Fruit fly (Drosophila melanogaster) whole organism, embryonic: Measurements from ENCODE around the gene Myo95E.

Experiments
- ATbp ChIP-seq: fragments of 200-800 bp; sonication (Bioruptor generic); optimal IDR thresholded peaks from 2 replicates; lab custom pipeline; 2017; ENCODE audit warnings: missing biosample characterization, mild to moderate bottlenecking, missing genetic modification characterization, missing genetic modification reagents
- Bteb2 ChIP-seq: fragments of 200-800 bp; sonication (Bioruptor generic); optimal IDR thresholded peaks from 2 replicates; lab custom pipeline; 2016; ENCODE audit warnings: missing biosample characterization, missing genetic modification characterization
- C15 ChIP-seq: fragments of 200-800 bp; sonication (Bioruptor generic); IDR thresholded peaks from 3 replicates; pipeline ENCODE4 v1.3.6; 2022; ENCODE audit warnings: missing biosample characterization, missing genetic modification characterization
- CG10147 ChIP-seq: fragments of 200-800 bp; sonication (Bioruptor generic); optimal IDR thresholded peaks from 2 replicates; lab custom pipeline; 2019; ENCODE audit warnings: missing biosample characterization, mild to moderate bottlenecking, missing genetic modification characterization, moderate library complexity
- CG10274 ChIP-seq: fragments of 200-800 bp; sonication (Bioruptor generic); optimal IDR thresholded peaks from 3 replicates; lab custom pipeline; 2017; ENCODE audit warnings: missing biosample characterization, mild to moderate bottlenecking, missing genetic modification characterization
- CG10543 ChIP-seq: fragments of 200-800 bp; sonication (Bioruptor generic); optimal IDR thresholded peaks from 3 replicates; lab custom pipeline; 2017; ENCODE audit warnings: missing biosample characterization, mild to moderate bottlenecking, missing genetic modification characterization, moderate library complexity
- CG17359 ChIP-seq: fragments of 200-800 bp; sonication (Bioruptor generic); optimal IDR thresholded peaks from 3 replicates; lab custom pipeline; 2018; ENCODE audit warnings: missing biosample characterization, mild to moderate bottlenecking, missing genetic modification characterization, moderate library complexity
- CG17912 ChIP-seq: fragments of 200-800 bp; sonication (Bioruptor generic); optimal IDR thresholded peaks from 2 replicates; lab custom pipeline; 2018; ENCODE audit warnings: missing biosample characterization, mild to moderate bottlenecking, missing genetic modification characterization
- CG1792 ChIP-seq: fragments of 200-800 bp; sonication (Bioruptor generic); optimal IDR thresholded peaks from 2 replicates; lab custom pipeline; 2016; ENCODE audit warnings: missing biosample characterization, missing genetic modification characterization
- CG2678 ChIP-seq: fragments of 200-800 bp; sonication (Bioruptor generic); optimal IDR thresholded peaks from 3 replicates; lab custom pipeline; 2019; ENCODE audit warnings: missing biosample characterization, mild to moderate bottlenecking, missing genetic modification characterization, moderate library complexity
- CG30020 ChIP-seq: fragments of 200-800 bp; optimal IDR thresholded peaks from 2 replicates; lab custom pipeline; 2019; ENCODE audit warnings: missing biosample characterization, mild to moderate bottlenecking, missing genetic modification characterization, moderate library complexity
- CG32532 ChIP-seq: fragments of 200-800 bp; sonication (Bioruptor generic); IDR thresholded peaks from 2 replicates; pipeline ENCODE4 v1.3.6; 2022; ENCODE audit warnings: missing biosample characterization, missing genetic modification characterization
- CG3281 ChIP-seq: fragments of 200-800 bp; sonication (Bioruptor generic); optimal IDR thresholded peaks from 3 replicates; lab custom pipeline; 2017; ENCODE audit warnings: missing biosample characterization, mild to moderate bottlenecking, missing genetic modification characterization
- CG3407 ChIP-seq: fragments of 200-800 bp; sonication (Bioruptor generic); optimal IDR thresholded peaks from 2 replicates; lab custom pipeline; 2018; ENCODE audit warnings: missing biosample characterization, mild to moderate bottlenecking, missing genetic modification characterization
- CG6683 ChIP-seq: fragments of 200-800 bp; sonication (Bioruptor generic); optimal IDR thresholded peaks from 2 replicates; lab custom pipeline; 2017; ENCODE audit warnings: missing biosample characterization, mild to moderate bottlenecking, missing genetic modification characterization, missing genetic modification reagents
- CG7271 ChIP-seq: fragments of 200-800 bp; sonication (Bioruptor generic); optimal IDR thresholded peaks from 2 replicates; lab custom pipeline; 2018; ENCODE audit warnings: missing biosample characterization, mild to moderate bottlenecking, missing genetic modification characterization, moderate library complexity
- CG7372 ChIP-seq: fragments of 200-800 bp; sonication (Bioruptor generic); IDR thresholded peaks from 2 replicates; pipeline ENCODE4 v1.3.6; 2022; ENCODE audit warnings: missing biosample characterization, missing genetic modification characterization
- CG8944 ChIP-seq: fragments of 200-800 bp; sonication (Bioruptor generic); optimal IDR thresholded peaks from 3 replicates; lab custom pipeline; 2016; ENCODE audit warnings: missing biosample characterization, missing genetic modification characterization
- CG9797 ChIP-seq: fragments of 200-800 bp; sonication (Bioruptor generic); optimal IDR thresholded peaks from 3 replicates; lab custom pipeline; 2018; ENCODE audit warnings: missing biosample characterization, mild to moderate bottlenecking, missing genetic modification characterization
- CG9932 ChIP-seq: fragments of 200-800 bp; sonication (Bioruptor generic); IDR thresholded peaks from 2 replicates; pipeline ENCODE4 v1.3.6; 2022; ENCODE audit warnings: missing biosample characterization, missing genetic modification characterization
- Dp ChIP-seq: fragments of 200-800 bp; sonication (Bioruptor generic); optimal IDR thresholded peaks from 2 replicates; lab custom pipeline; 2018; ENCODE audit warnings: missing biosample characterization, mild to moderate bottlenecking, missing genetic modification characterization, moderate library complexity
- Dref ChIP-seq: fragments of 200-800 bp; sonication (Bioruptor generic); IDR thresholded peaks from 2 replicates; pipeline ENCODE4 v1.3.6; 2022; ENCODE audit warnings: missing biosample characterization, missing genetic modification characterization
- E2f2 ChIP-seq: fragments of 200-800 bp; sonication (Bioruptor generic); IDR thresholded peaks from 2 replicates; pipeline ENCODE4 v1.3.6; 2022; ENCODE audit warnings: missing biosample characterization, missing genetic modification characterization
- Gsc ChIP-seq: fragments of 200-800 bp; sonication (Bioruptor generic); IDR thresholded peaks from 2 replicates; pipeline ENCODE4 v1.3.6; 2022; ENCODE audit warnings: missing biosample characterization, missing genetic modification characterization
- HLH3B ChIP-seq: fragments of 200-800 bp; sonication (Bioruptor generic); IDR thresholded peaks from 2 replicates; pipeline ENCODE4 v1.3.6; 2022; ENCODE audit warnings: missing biosample characterization, missing genetic modification characterization
- Hr78 ChIP-seq, 2 experiments: fragments of 200-800 bp in 1 of 2; fragments of >200 bp in 1 of 2; sonication (Bioruptor generic) in 1 of 2; optimal IDR thresholded peaks; 2 replicates each; lab custom pipeline; 2017 to 2019; ENCODE audit warnings: missing biosample characterization in 2 of 2, missing genetic modification characterization in 2 of 2, mild to moderate bottlenecking in 1 of 2, moderate library complexity in 1 of 2
- Hsf ChIP-seq: fragments of 200-800 bp; sonication (Bioruptor generic); optimal IDR thresholded peaks from 3 replicates; lab custom pipeline; 2016; ENCODE audit warnings: missing biosample characterization, missing genetic modification characterization
- MTF-1 ChIP-seq: fragments of 200-800 bp; sonication (Bioruptor generic); optimal IDR thresholded peaks from 2 replicates; lab custom pipeline; 2018; ENCODE audit warnings: missing biosample characterization, mild to moderate bottlenecking, missing genetic modification characterization, borderline replicate concordance
- Mrtf ChIP-seq: fragments of 200-800 bp; sonication (Bioruptor generic); IDR thresholded peaks from 3 replicates; pipeline ENCODE4 v1.3.6; 2022; ENCODE audit warnings: missing biosample characterization, missing genetic modification characterization
- NC2α ChIP-seq: fragments of 200-800 bp; sonication (Bioruptor generic); optimal IDR thresholded peaks from 2 replicates; lab custom pipeline; 2016; ENCODE audit warnings: missing biosample characterization, missing genetic modification characterization
- Ptx1 ChIP-seq: fragments of 200-800 bp; sonication (Bioruptor generic); IDR thresholded peaks from 2 replicates; pipeline ENCODE4 v1.3.6; 2022; ENCODE audit warnings: missing biosample characterization, missing genetic modification characterization
- Ravus ChIP-seq: fragments of 200-800 bp; sonication (Bioruptor generic); IDR thresholded peaks from 2 replicates; pipeline ENCODE4 v1.3.6; 2022; ENCODE audit warnings: missing biosample characterization, missing genetic modification characterization
- Sox102F ChIP-seq: fragments of 200-800 bp; sonication (Bioruptor generic); optimal IDR thresholded peaks from 2 replicates; lab custom pipeline; 2018; ENCODE audit warnings: missing biosample characterization, mild to moderate bottlenecking, missing genetic modification characterization, moderate library complexity
- Vsx1 ChIP-seq: fragments of 200-800 bp; sonication (Bioruptor generic); optimal IDR thresholded peaks from 2 replicates; lab custom pipeline; 2017; ENCODE audit warnings: missing biosample characterization, mild to moderate bottlenecking, missing genetic modification characterization, missing genetic modification reagents
- br ChIP-seq: fragments of >200 bp; optimal IDR thresholded peaks from 2 replicates; lab custom pipeline; 2017
- crp ChIP-seq, 2 experiments: fragments of 200-800 bp; sonication (Bioruptor generic); optimal IDR thresholded peaks; 2 replicates in 1 of 2; 3 replicates in 1 of 2; lab custom pipeline; 2017; ENCODE audit warnings: missing biosample characterization in 2 of 2, missing genetic modification characterization in 2 of 2, mild to moderate bottlenecking in 1 of 2, moderate library complexity in 1 of 2
- dm ChIP-seq: fragments of 200-800 bp; sonication (Bioruptor generic); optimal IDR thresholded peaks from 3 replicates; lab custom pipeline; 2016; ENCODE audit warnings: missing biosample characterization, missing genetic modification characterization
- gcm ChIP-seq: fragments of 200-800 bp; sonication (Bioruptor generic); optimal IDR thresholded peaks from 2 replicates; lab custom pipeline; 2019; ENCODE audit warnings: missing biosample characterization, mild to moderate bottlenecking, missing genetic modification characterization, moderate library complexity
- gsb ChIP-seq: fragments of 200-800 bp; sonication (Bioruptor generic); IDR thresholded peaks from 2 replicates; pipeline ENCODE4 v1.3.6; 2022; ENCODE audit warnings: missing biosample characterization, missing genetic modification characterization
- inv ChIP-seq: fragments of 200-800 bp; sonication (Bioruptor generic); IDR thresholded peaks from 2 replicates; pipeline ENCODE4 v1.3.6; 2022; ENCODE audit warnings: missing biosample characterization, missing genetic modification characterization; ENCODE audit not compliant: partially characterized antibody
- lmd ChIP-seq: fragments of 200-800 bp; sonication (Bioruptor generic); IDR thresholded peaks from 2 replicates; pipeline ENCODE4 v1.3.6; 2022; ENCODE audit warnings: missing biosample characterization, missing genetic modification characterization
- prd ChIP-seq, 3 experiments: fragments of >200 bp in 2 of 3; fragments of 200-800 bp in 1 of 3; sonication (Bioruptor generic) in 1 of 3; optimal IDR thresholded peaks in 2 of 3; IDR thresholded peaks in 1 of 3; 2 replicates in 2 of 3; 3 replicates in 1 of 3; pipeline versions ENCODE4 v1.3.6 to Lab custom; 2017 to 2022; ENCODE audit warnings: missing biosample characterization in 1 of 3, missing genetic modification characterization in 1 of 3
- slbo ChIP-seq: fragments of 200-800 bp; sonication (Bioruptor generic); IDR thresholded peaks from 2 replicates; pipeline ENCODE4 v1.3.6; 2022; ENCODE audit warnings: missing biosample characterization, missing genetic modification characterization
- tap ChIP-seq: fragments of 200-800 bp; optimal IDR thresholded peaks from 3 replicates; lab custom pipeline; 2019; ENCODE audit warnings: missing biosample characterization, mild to moderate bottlenecking, missing genetic modification characterization, moderate library complexity
- tio ChIP-seq: fragments of 200-800 bp; sonication (Bioruptor generic); optimal IDR thresholded peaks from 2 replicates; lab custom pipeline; 2017; ENCODE audit warnings: missing biosample characterization, missing genetic modification characterization, inconsistent platforms
- tx ChIP-seq: fragments of 200-800 bp; sonication (Bioruptor generic); optimal IDR thresholded peaks from 2 replicates; lab custom pipeline; 2016; ENCODE audit warnings: missing biosample characterization, missing genetic modification characterization
- unc-4 ChIP-seq: fragments of 200-800 bp; sonication (Bioruptor generic); IDR thresholded peaks from 2 replicates; pipeline ENCODE4 v1.3.6; 2022; ENCODE audit warnings: missing biosample characterization, missing genetic modification characterization; ENCODE audit not compliant: partially characterized antibody
- wdn ChIP-seq: fragments of 200-800 bp; sonication (Bioruptor generic); IDR thresholded peaks from 2 replicates; pipeline ENCODE4 v1.3.6; 2022; ENCODE audit warnings: missing biosample characterization, missing genetic modification characterization
- z ChIP-seq: fragments of 200-800 bp; sonication (Bioruptor generic); IDR thresholded peaks from 3 replicates; pipeline ENCODE4 v1.3.6; 2022; ENCODE audit warnings: missing biosample characterization, missing genetic modification characterization
- zfh1 ChIP-seq: fragments of 200-800 bp; sonication (Bioruptor generic); IDR thresholded peaks from 3 replicates; pipeline ENCODE4 v1.3.6; 2022; ENCODE audit warnings: missing biosample characterization, missing genetic modification characterization

The Myo95E gene

DNA sequence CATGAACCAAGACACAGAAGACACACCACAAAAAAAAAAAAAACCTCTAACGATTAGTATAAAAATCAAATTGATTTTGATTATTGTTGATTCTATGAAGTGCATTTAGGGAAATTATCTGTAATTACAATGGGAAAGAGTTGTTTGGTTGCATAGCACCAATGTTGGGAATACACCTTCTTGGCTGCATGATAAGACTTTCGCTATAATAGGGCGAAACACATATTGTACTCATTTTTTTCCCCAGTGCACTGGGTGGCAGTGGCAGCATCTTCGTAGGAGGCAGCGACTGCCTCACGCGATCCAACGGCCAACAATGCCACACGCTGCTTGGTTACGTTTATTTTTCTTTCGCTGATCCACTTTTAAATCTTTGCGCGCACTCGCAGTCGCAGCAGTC lies 42.7 kb upstream of the Myo95E start:
- TF ChIP-seq crp (GFP tag; optimal IDR thresholded peaks at IDR 0.05; lab: Kevin White, UChicago): no peak
- no peak for TF ChIP-seq CG9932
- TF ChIP-seq Hsf (GFP tag; lab: Kevin White, UChicago): no peak
- TF ChIP-seq wdn (GFP tag; lab: Robert Waterston, UW): no peak
- no peak for TF ChIP-seq prd (optimal IDR thresholded peaks at IDR 0.05; lab: Kevin White, UChicago)
- TF ChIP-seq prd (GFP tag; IDR thresholded peaks at IDR 0.05; lab: Robert Waterston, UW): 0 out of 3 replicates have a peak, but pooled peaks have one; percentile 16
- peak; percentile 9 for TF ChIP-seq Sox102F (GFP tag; lab: Kevin White, UChicago)
- TF ChIP-seq lmd (GFP tag; lab: Robert Waterston, UW): no peak
- no peak for TF ChIP-seq CG10147 (GFP tag; lab: Kevin White, UChicago)
- no peak for TF ChIP-seq CG1792 (GFP tag; lab: Kevin White, UChicago)
- 0 out of 3 replicates have a peak, but pooled peaks have one; percentile 7 for TF ChIP-seq zfh1 (GFP tag; lab: Robert Waterston, UW)
- TF ChIP-seq Mrtf (GFP tag; lab: Robert Waterston, UW): no peak
- TF ChIP-seq Bteb2 (GFP tag; lab: Kevin White, UChicago): no peak
- no peak for TF ChIP-seq CG7372 (GFP tag; lab: Robert Waterston, UW)
- TF ChIP-seq MTF-1 (GFP tag; lab: Kevin White, UChicago): no peak
- no peak for TF ChIP-seq unc-4
- TF ChIP-seq ATbp (GFP tag; lab: Kevin White, UChicago): peak; percentile 7
- no peak for TF ChIP-seq E2f2 (GFP tag; lab: Robert Waterston, UW)
- TF ChIP-seq gcm (GFP tag; lab: Kevin White, UChicago): no peak

dm6 chr3R:24203426-24203825 lies 42.1 kb upstream of the Myo95E start:
- no peak for TF ChIP-seq CG3407 (GFP tag; lab: Kevin White, UChicago)
- 0 out of 2 replicates have a peak, but pooled peaks have one; percentile 11 for TF ChIP-seq HLH3B
- TF ChIP-seq CG10274 (GFP tag; lab: Kevin White, UChicago): no peak
- peak; percentile 55 for TF ChIP-seq Sox102F (GFP tag; lab: Kevin White, UChicago)
- no peak for TF ChIP-seq CG9932
- no peak for TF ChIP-seq CG6683 (GFP tag; lab: Kevin White, UChicago)
- no peak for TF ChIP-seq z (GFP tag; lab: Robert Waterston, UW)
- TF ChIP-seq CG7271 (tag; lab: Kevin White, UChicago): no peak
- TF ChIP-seq Dref (GFP tag; lab: Robert Waterston, UW): no peak
- TF ChIP-seq inv (GFP tag; lab: Robert Waterston, UW): no peak
- no peak for TF ChIP-seq CG10543 (GFP tag; lab: Kevin White, UChicago)
- TF ChIP-seq Ravus (GFP tag; lab: Robert Waterston, UW): no peak
- no peak for TF ChIP-seq tx (GFP tag; lab: Kevin White, UChicago)
- TF ChIP-seq CG8944: no peak
- peak; percentile 31 for TF ChIP-seq CG17359
- TF ChIP-seq CG30020 (tag; lab: Kevin White, UChicago): no peak
- peak in 1 of 2 experiments; percentile 5 for TF ChIP-seq Hr78 (GFP tag; optimal IDR thresholded peaks at IDR 0.05; lab: Kevin White, UChicago)
- no peak for TF ChIP-seq Dp (GFP tag; lab: Kevin White, UChicago)
- TF ChIP-seq br (lab: Kevin White, UChicago): no peak
- no peak for TF ChIP-seq tio
- no peak for TF ChIP-seq CG3281 (GFP tag; lab: Kevin White, UChicago)
- TF ChIP-seq tap (tag; lab: Kevin White, UChicago): no peak
- 0 out of 2 replicates have a peak, but pooled peaks have one; percentile 28 for TF ChIP-seq Ptx1
- TF ChIP-seq C15 (GFP tag; lab: Robert Waterston, UW): no peak
- peak; percentile 45 for TF ChIP-seq CG2678 (tag; lab: Kevin White, UChicago)
- TF ChIP-seq CG32532 (GFP tag; lab: Robert Waterston, UW): no peak
- TF ChIP-seq NC2α (GFP tag; lab: Kevin White, UChicago): no peak
- TF ChIP-seq CG9797 (GFP tag; lab: Kevin White, UChicago): no peak
- TF ChIP-seq CG17912 (GFP tag; lab: Kevin White, UChicago): no peak
- no peak for TF ChIP-seq dm (GFP tag; lab: Kevin White, UChicago)
- TF ChIP-seq gsb (GFP tag; lab: Robert Waterston, UW): no peak
- TF ChIP-seq slbo (GFP tag; lab: Robert Waterston, UW): no peak
- no peak for TF ChIP-seq Gsc (GFP tag; lab: Robert Waterston, UW)
- TF ChIP-seq Vsx1 (GFP tag; lab: Kevin White, UChicago): no peak
